Fruit fly (Drosophila melanogaster) whole organism, embryonic: Measurements from ENCODE around the gene CG6738.
A peak's percentile ranks its signal among the peaks of the same experiment; 100 is the strongest.

ENCODE experiments used
- CG11093 ChIP-seq: fragments of 200-800 bp; sonication (Bioruptor generic); IDR thresholded peaks from 3 replicates; pipeline ENCODE4 v1.3.6; 2022; ENCODE audit warnings: missing biosample characterization, missing genetic modification characterization
- CG11398 ChIP-seq: fragments of 200-800 bp; sonication (Bioruptor generic); optimal IDR thresholded peaks from 2 replicates; lab custom pipeline; 2016; ENCODE audit warnings: missing biosample characterization, missing genetic modification characterization
- CG11456 ChIP-seq: fragments of 200-800 bp; sonication (Bioruptor generic); IDR thresholded peaks from 3 replicates; pipeline ENCODE4 v1.3.6; 2022; ENCODE audit warnings: missing biosample characterization, missing genetic modification characterization
- CG11504 ChIP-seq: fragments of 200-800 bp; sonication (Bioruptor generic); optimal IDR thresholded peaks from 3 replicates; lab custom pipeline; 2019; ENCODE audit warnings: missing biosample characterization, mild to moderate bottlenecking, missing genetic modification characterization, moderate library complexity
- CG11723 ChIP-seq: fragments of 200-800 bp; sonication (Bioruptor generic); optimal IDR thresholded peaks from 2 replicates; lab custom pipeline; 2017; ENCODE audit warnings: missing biosample characterization, mild to moderate bottlenecking, missing genetic modification characterization
- CG13123 ChIP-seq: fragments of 200-800 bp; sonication (Bioruptor generic); optimal IDR thresholded peaks from 2 replicates; lab custom pipeline; 2016; ENCODE audit warnings: missing biosample characterization, missing genetic modification characterization
- CG14710 ChIP-seq: fragments of 200-800 bp; sonication (Bioruptor generic); optimal IDR thresholded peaks from 3 replicates; lab custom pipeline; 2019; ENCODE audit warnings: missing biosample characterization, mild to moderate bottlenecking, missing genetic modification characterization, moderate library complexity
- CG1602 ChIP-seq: fragments of 200-800 bp; sonication (Bioruptor generic); optimal IDR thresholded peaks from 3 replicates; lab custom pipeline; 2016; ENCODE audit warnings: missing biosample characterization, missing genetic modification characterization
- CG17361 ChIP-seq: fragments of 200-800 bp; sonication (Bioruptor generic); IDR thresholded peaks from 3 replicates; pipeline ENCODE4 v1.3.6; 2022; ENCODE audit warnings: missing biosample characterization, missing genetic modification characterization
- CG18011 ChIP-seq: fragments of 200-800 bp; sonication (Bioruptor generic); optimal IDR thresholded peaks from 2 replicates; lab custom pipeline; 2017; ENCODE audit warnings: missing biosample characterization, missing genetic modification characterization, mild to moderate bottlenecking, moderate library complexity, missing genotype
- CG2120 ChIP-seq: fragments of 200-800 bp; sonication (Bioruptor generic); optimal IDR thresholded peaks from 3 replicates; lab custom pipeline; 2016; ENCODE audit warnings: missing biosample characterization, missing genetic modification characterization
- CG2199 ChIP-seq: fragments of 200-800 bp; sonication (Bioruptor generic); IDR thresholded peaks from 3 replicates; pipeline ENCODE4 v1.3.6; 2022; ENCODE audit warnings: missing biosample characterization, missing genetic modification characterization
- CG2875 ChIP-seq: fragments of 200-800 bp; sonication (Bioruptor generic); optimal IDR thresholded peaks from 2 replicates; lab custom pipeline; 2017; ENCODE audit warnings: missing biosample characterization, mild to moderate bottlenecking, missing genetic modification characterization, missing genetic modification reagents
- CG30431 ChIP-seq: fragments of 200-800 bp; sonication (Bioruptor generic); optimal IDR thresholded peaks from 2 replicates; lab custom pipeline; 2017; ENCODE audit warnings: missing biosample characterization, missing genetic modification characterization
- CG31388 ChIP-seq: fragments of 200-800 bp; sonication (Bioruptor generic); optimal IDR thresholded peaks from 2 replicates; lab custom pipeline; 2016; ENCODE audit warnings: missing biosample characterization, missing genetic modification characterization
- CG32767 ChIP-seq: fragments of 200-800 bp; sonication (Bioruptor generic); IDR thresholded peaks from 2 replicates; pipeline ENCODE4 v1.3.6; 2022; ENCODE audit warnings: missing biosample characterization, missing genetic modification characterization
- CG34422 ChIP-seq: fragments of 200-800 bp; sonication (Bioruptor generic); IDR thresholded peaks from 3 replicates; pipeline ENCODE4 v1.3.6; 2022; ENCODE audit warnings: missing biosample characterization, missing genetic modification characterization
- CG4730 ChIP-seq: fragments of 200-800 bp; sonication (Bioruptor generic); IDR thresholded peaks from 2 replicates; pipeline ENCODE4 v1.3.6; 2022; ENCODE audit warnings: missing biosample characterization, missing genetic modification characterization
- CG6854 ChIP-seq: fragments of 200-800 bp; sonication (Bioruptor generic); optimal IDR thresholded peaks from 3 replicates; lab custom pipeline; 2017; ENCODE audit warnings: missing biosample characterization, mild to moderate bottlenecking, missing genetic modification characterization
- CG7271 ChIP-seq: fragments of 200-800 bp; sonication (Bioruptor generic); optimal IDR thresholded peaks from 2 replicates; lab custom pipeline; 2018; ENCODE audit warnings: missing biosample characterization, mild to moderate bottlenecking, missing genetic modification characterization, moderate library complexity
- CG8089 ChIP-seq: fragments of 200-800 bp; sonication (Bioruptor generic); optimal IDR thresholded peaks from 3 replicates; lab custom pipeline; 2016; ENCODE audit warnings: missing biosample characterization, missing genetic modification characterization
- CG8281 ChIP-seq: fragments of 200-800 bp; sonication (Bioruptor generic); optimal IDR thresholded peaks from 2 replicates; lab custom pipeline; 2018; ENCODE audit warnings: missing biosample characterization, mild to moderate bottlenecking, missing genetic modification characterization, moderate library complexity
- Drgx ChIP-seq: fragments of 200-800 bp; sonication (Bioruptor generic); IDR thresholded peaks from 2 replicates; pipeline ENCODE4 v1.3.6; 2022; ENCODE audit warnings: missing biosample characterization, missing genetic modification characterization
- Ets97D ChIP-seq: fragments of 200-800 bp; sonication (Bioruptor generic); optimal IDR thresholded peaks from 3 replicates; lab custom pipeline; 2016; ENCODE audit warnings: missing biosample characterization, missing genetic modification characterization
- HLH3B ChIP-seq: fragments of 200-800 bp; sonication (Bioruptor generic); IDR thresholded peaks from 2 replicates; pipeline ENCODE4 v1.3.6; 2022; ENCODE audit warnings: missing biosample characterization, missing genetic modification characterization
- HLHmδ ChIP-seq: fragments of 200-800 bp; sonication (Bioruptor generic); optimal IDR thresholded peaks from 2 replicates; lab custom pipeline; 2018; ENCODE audit warnings: missing biosample characterization, mild to moderate bottlenecking, missing genetic modification characterization, moderate library complexity
- Lpt ChIP-seq: fragments of >200 bp; optimal IDR thresholded peaks from 2 replicates; lab custom pipeline; 2018; ENCODE audit warnings: missing biosample characterization, missing genetic modification characterization
- Med ChIP-seq: fragments of 200-800 bp; sonication (Bioruptor generic); peaks from one replicate; lab custom pipeline; 2016; ENCODE audit warnings: missing biosample characterization, missing genetic modification characterization, mild to moderate bottlenecking, inconsistent platforms, moderate library complexity
- Optix ChIP-seq: fragments of 200-800 bp; sonication (Bioruptor generic); IDR thresholded peaks from 3 replicates; pipeline ENCODE4 v1.3.6; 2022; ENCODE audit warnings: missing biosample characterization, missing genetic modification characterization
- PHDP ChIP-seq: fragments of 200-800 bp; sonication (Bioruptor generic); optimal IDR thresholded peaks from 3 replicates; lab custom pipeline; 2018; ENCODE audit warnings: missing biosample characterization, mild to moderate bottlenecking, missing genetic modification characterization, moderate library complexity
- Spps ChIP-seq: fragments of 200-800 bp; sonication (Bioruptor generic); optimal IDR thresholded peaks from 2 replicates; lab custom pipeline; 2018; ENCODE audit warnings: missing biosample characterization, mild to moderate bottlenecking, missing genetic modification characterization
- Vsx1 ChIP-seq: fragments of 200-800 bp; sonication (Bioruptor generic); optimal IDR thresholded peaks from 2 replicates; lab custom pipeline; 2017; ENCODE audit warnings: missing biosample characterization, mild to moderate bottlenecking, missing genetic modification characterization, missing genetic modification reagents
- YL-1 ChIP-seq: fragments of 200-800 bp; sonication (Bioruptor generic); optimal IDR thresholded peaks from 3 replicates; lab custom pipeline; 2017; ENCODE audit warnings: missing biosample characterization, mild to moderate bottlenecking, missing genetic modification characterization
- az2 ChIP-seq: fragments of 200-800 bp; sonication (Bioruptor generic); optimal IDR thresholded peaks from 3 replicates; lab custom pipeline; 2016; ENCODE audit warnings: missing biosample characterization, missing genetic modification characterization
- cato ChIP-seq: fragments of 200-800 bp; sonication (Bioruptor generic); optimal IDR thresholded peaks from 2 replicates; lab custom pipeline; 2016; ENCODE audit warnings: missing biosample characterization, missing genetic modification characterization, borderline replicate concordance
- caup ChIP-seq: fragments of 200-800 bp; sonication (Bioruptor generic); optimal IDR thresholded peaks from 3 replicates; lab custom pipeline; 2017; ENCODE audit warnings: missing biosample characterization, mild to moderate bottlenecking, missing genetic modification characterization, moderate library complexity; ENCODE audit not compliant: severe bottlenecking
- dmrt11E ChIP-seq: fragments of 200-800 bp; sonication (Bioruptor generic); optimal IDR thresholded peaks from 3 replicates; lab custom pipeline; 2018; ENCODE audit warnings: missing biosample characterization, mild to moderate bottlenecking, missing genetic modification characterization, moderate library complexity
- insv ChIP-seq, 2 experiments: fragments of 200-800 bp; sonication (Bioruptor generic); optimal IDR thresholded peaks; 3 replicates each; lab custom pipeline; 2016 to 2018; ENCODE audit warnings: missing biosample characterization in 2 of 2, missing genetic modification characterization in 2 of 2
- kni ChIP-seq: fragments of 200-800 bp; sonication (Bioruptor generic); optimal IDR thresholded peaks from 3 replicates; lab custom pipeline; 2017; ENCODE audit warnings: mild to moderate bottlenecking, missing biosample characterization, missing genetic modification reagents, missing genetic modification characterization
- lov ChIP-seq, 2 experiments: fragments of 200-800 bp in 1 of 2; fragments of >200 bp in 1 of 2; sonication (Bioruptor generic) in 1 of 2; IDR thresholded peaks in 1 of 2; optimal IDR thresholded peaks in 1 of 2; 2 replicates in 1 of 2; 3 replicates in 1 of 2; pipeline versions ENCODE4 v1.3.6 to Lab custom; 2017 to 2022; ENCODE audit warnings: missing biosample characterization in 1 of 2, missing genetic modification characterization in 1 of 2
- mld ChIP-seq: fragments of 200-800 bp; sonication (Bioruptor generic); IDR thresholded peaks from 3 replicates; pipeline ENCODE4 v1.3.6; 2022; ENCODE audit warnings: missing biosample characterization, missing genetic modification characterization; ENCODE audit not compliant: partially characterized antibody
- nerfin-1 ChIP-seq: fragments of 200-800 bp; sonication (Bioruptor generic); optimal IDR thresholded peaks from 3 replicates; lab custom pipeline; 2019; ENCODE audit warnings: missing biosample characterization, mild to moderate bottlenecking, missing genetic modification characterization, moderate library complexity
- org-1 ChIP-seq: fragments of 200-800 bp; sonication (Bioruptor generic); optimal IDR thresholded peaks from 2 replicates; lab custom pipeline; 2017; ENCODE audit warnings: missing biosample characterization, missing genetic modification characterization
- pfk ChIP-seq: fragments of 200-800 bp; sonication (Bioruptor generic); optimal IDR thresholded peaks from 2 replicates; lab custom pipeline; 2018; ENCODE audit warnings: missing biosample characterization, mild to moderate bottlenecking, missing genetic modification characterization, moderate library complexity
- ranshi ChIP-seq: fragments of 200-800 bp; sonication (Bioruptor generic); IDR thresholded peaks from 2 replicates; pipeline ENCODE4 v1.3.6; 2022; ENCODE audit warnings: missing biosample characterization, missing genetic modification characterization
- seq ChIP-seq: fragments of 200-800 bp; sonication (Bioruptor generic); IDR thresholded peaks from 2 replicates; pipeline ENCODE4 v1.3.6; 2022; ENCODE audit warnings: missing biosample characterization, missing genetic modification characterization
- twi ChIP-seq: fragments of 200-800 bp; optimal IDR thresholded peaks from 2 replicates; lab custom pipeline; 2019; ENCODE audit warnings: missing biosample characterization, mild to moderate bottlenecking, missing genetic modification characterization, moderate library complexity
- wdn ChIP-seq: fragments of 200-800 bp; sonication (Bioruptor generic); IDR thresholded peaks from 2 replicates; pipeline ENCODE4 v1.3.6; 2022; ENCODE audit warnings: missing biosample characterization, missing genetic modification characterization
- zen ChIP-seq: fragments of 200-800 bp; sonication (Bioruptor generic); optimal IDR thresholded peaks from 3 replicates; lab custom pipeline; 2018; ENCODE audit warnings: missing biosample characterization, mild to moderate bottlenecking, missing genetic modification characterization, moderate library complexity

Gene CG6738

dm6 chr3R:23053936-23054335 is 45.4 kb upstream of the CG6738 start, which contains the start of gene p53 (continued):
- TF ChIP-seq CG18011 (peak; percentile 66), Ets97D (GFP tag; lab: Kevin White, UChicago) (peak; percentile 99), ranshi (GFP tag; lab: Robert Waterston, UW) (peak; percentile 66), HLH3B (GFP tag; lab: Robert Waterston, UW) (peak; percentile 76), YL-1 (GFP tag; lab: Kevin White, UChicago) (peak; percentile 44), CG2199 (0 out of 3 replicates have a peak, but pooled peaks have one; percentile 64), CG4730 (GFP tag; lab: Robert Waterston, UW) (peak; percentile 55), az2 (GFP tag; lab: Kevin White, UChicago) (peak; percentile 31), CG30431 (GFP tag; lab: Kevin White, UChicago) (peak; percentile 67), PHDP (tag; lab: Kevin White, UChicago) (peak; percentile 79), CG13123 (GFP tag; lab: Kevin White, UChicago) (peak; percentile 35), Vsx1 (GFP tag; lab: Kevin White, UChicago) (peak; percentile 81), twi (tag; lab: Kevin White, UChicago) (peak; percentile 49), CG11093 (GFP tag; lab: Robert Waterston, UW) (no peak), Med (peak; percentile 98), Drgx (GFP tag; lab: Robert Waterston, UW) (no peak), CG2875 (GFP tag; lab: Kevin White, UChicago) (peak; percentile 72), CG31388 (GFP tag; lab: Kevin White, UChicago) (no peak), CG8281 (tag; lab: Kevin White, UChicago) (peak; percentile 67), CG11504 (tag; lab: Kevin White, UChicago) (no peak), CG11456 (GFP tag; lab: Robert Waterston, UW) (peak; percentile 86; the same call in 2 of the 3 replicates), CG1602 (peak; percentile 2), CG11723 (GFP tag; lab: Kevin White, UChicago) (peak; percentile 61), zen (tag; lab: Kevin White, UChicago) (peak; percentile 52), caup (GFP tag; lab: Kevin White, UChicago) (peak; percentile 91), HLHmδ (GFP tag; lab: Kevin White, UChicago) (peak; percentile 91), org-1 (GFP tag; lab: Kevin White, UChicago) (peak; percentile 43), CG11398 (GFP tag; lab: Kevin White, UChicago) (peak; percentile 56), pfk (GFP tag; lab: Kevin White, UChicago) (peak; percentile 37), CG32767 (GFP tag; lab: Robert Waterston, UW) (0 out of 2 replicates have a peak, but pooled peaks have one; percentile 43), nerfin-1 (tag; lab: Kevin White, UChicago) (peak; percentile 51), wdn (GFP tag; lab: Robert Waterston, UW) (peak; percentile 49; the same call in 1 of the 2 replicates), CG7271 (tag; lab: Kevin White, UChicago) (peak; percentile 83), seq (GFP tag; lab: Robert Waterston, UW) (no peak), CG8089 (GFP tag; lab: Kevin White, UChicago) (peak; percentile 70), kni (peak; percentile 26), insv (GFP tag; optimal IDR thresholded peaks at IDR 0.05; lab: Kevin White, UChicago) (peak in 1 of 2 experiments; percentile 48), Optix (GFP tag; lab: Robert Waterston, UW) (peak; percentile 47; the same call in 1 of the 3 replicates), Spps (no peak), Lpt (no peak), lov (optimal IDR thresholded peaks at IDR 0.05; lab: Kevin White, UChicago) (no peak), lov (GFP tag; IDR thresholded peaks at IDR 0.05; lab: Robert Waterston, UW) (peak; percentile 84; the same call in 2 of the 3 replicates), CG34422 (GFP tag; lab: Robert Waterston, UW) (peak; percentile 68; the same call in 2 of the 3 replicates), CG17361 (GFP tag; lab: Robert Waterston, UW) (peak; percentile 64; the same call in 2 of the 3 replicates), CG6854 (GFP tag; lab: Kevin White, UChicago) (peak; percentile 56), CG2120 (GFP tag; lab: Kevin White, UChicago) (peak; percentile 43), dmrt11E (tag; lab: Kevin White, UChicago) (peak; percentile 62), CG14710 (tag; lab: Kevin White, UChicago) (peak; percentile 73), mld (no peak), cato (GFP tag; lab: Kevin White, UChicago) (peak; percentile 21)
